Worm (Caenorhabditis elegans) whole organism, late embryonic: ENCODE data around the gene ceh-38.
"Not testable (repeated sequence)": the region's sequence is repeated elsewhere in the genome, so short reads cannot be mapped to it uniquely, and the experiment has no call there.

Experiments
- C08G9.2 ChIP-seq: sonication (generic microtip); optimal IDR thresholded peaks from 2 replicates; lab custom pipeline; 2016; ENCODE audit warnings: mild to moderate bottlenecking, missing genetic modification characterization, moderate library complexity, missing compliant biosample characterization
- F13H6.1 ChIP-seq: sonication (generic microtip); optimal IDR thresholded peaks from 2 replicates; lab custom pipeline; 2016; ENCODE audit warnings: missing genetic modification characterization, missing compliant biosample characterization
- K02D7.2 ChIP-seq: sonication (generic microtip); optimal IDR thresholded peaks from 2 replicates; lab custom pipeline; 2017; ENCODE audit warnings: mild to moderate bottlenecking, missing genetic modification characterization, missing compliant biosample characterization
- K09A11.1 ChIP-seq: sonication (generic microtip); optimal IDR thresholded peaks from 2 replicates; lab custom pipeline; 2017; ENCODE audit warnings: antibody characterized with exemption, mild to moderate bottlenecking, missing genetic modification characterization, missing compliant biosample characterization; ENCODE audit not compliant: insufficient read depth
- T23F11.4 ChIP-seq: fragments of 200-800 bp; sonication (Bioruptor generic); optimal IDR thresholded peaks from 2 replicates; lab custom pipeline; 2018; ENCODE audit warnings: mild to moderate bottlenecking, missing genetic modification characterization, missing compliant biosample characterization
- Y22D7AL.16 ChIP-seq: sonication (generic microtip); optimal IDR thresholded peaks from 2 replicates; lab custom pipeline; 2016; ENCODE audit warnings: missing genetic modification characterization, missing compliant biosample characterization
- ahr-1 ChIP-seq: sonication (generic microtip); optimal IDR thresholded peaks from 2 replicates; lab custom pipeline; 2016; ENCODE audit warnings: missing genetic modification characterization, missing compliant biosample characterization
- ama-1 ChIP-seq: fragments of 150-350 bp; optimal IDR thresholded peaks from 2 replicates; lab custom pipeline; 2014
- ceh-18 ChIP-seq: sonication (generic microtip); optimal IDR thresholded peaks from 2 replicates; lab custom pipeline; 2016; ENCODE audit warnings: missing genetic modification characterization, missing compliant biosample characterization
- ceh-19 ChIP-seq: fragments of 200-800 bp; sonication (Bioruptor generic); optimal IDR thresholded peaks from 2 replicates; lab custom pipeline; 2018; ENCODE audit warnings: mild to moderate bottlenecking, missing genetic modification characterization, missing compliant biosample characterization
- ceh-22 ChIP-seq: sonication (generic microtip); optimal IDR thresholded peaks from 2 replicates; lab custom pipeline; 2017; ENCODE audit warnings: missing biosample characterization, missing genetic modification characterization
- ceh-24 ChIP-seq: sonication (generic microtip); optimal IDR thresholded peaks from 2 replicates; lab custom pipeline; 2016; ENCODE audit warnings: mild to moderate bottlenecking, missing genetic modification characterization, missing compliant biosample characterization
- ceh-30 ChIP-seq: fragments of 150-350 bp; optimal IDR thresholded peaks from 2 replicates; lab custom pipeline; 2014; ENCODE audit warnings: missing biosample characterization, missing genetic modification characterization
- ceh-31 ChIP-seq: sonication (generic microtip); optimal IDR thresholded peaks from 2 replicates; lab custom pipeline; 2016; ENCODE audit warnings: missing genetic modification characterization, missing compliant biosample characterization
- ceh-48 ChIP-seq: sonication (generic microtip); optimal IDR thresholded peaks from 2 replicates; lab custom pipeline; 2016; ENCODE audit warnings: missing genetic modification characterization, inconsistent platforms, missing compliant biosample characterization
- dmd-4 ChIP-seq: sonication (generic microtip); optimal IDR thresholded peaks from 2 replicates; lab custom pipeline; 2016; ENCODE audit warnings: borderline replicate concordance, missing genetic modification characterization, missing compliant biosample characterization
- dve-1 ChIP-seq: sonication (generic microtip); optimal IDR thresholded peaks from 2 replicates; lab custom pipeline; 2017; ENCODE audit warnings: antibody characterized with exemption, mild to moderate bottlenecking, missing genetic modification characterization, missing compliant biosample characterization
- elt-2 ChIP-seq: sonication (generic microtip); optimal IDR thresholded peaks from 2 replicates; lab custom pipeline; 2016; ENCODE audit warnings: missing genetic modification reagents, missing genetic modification characterization, missing compliant biosample characterization
- ets-4 ChIP-seq: sonication (generic microtip); optimal IDR thresholded peaks from 2 replicates; lab custom pipeline; 2016; ENCODE audit warnings: missing genetic modification characterization, missing compliant biosample characterization
- fkh-6 ChIP-seq: sonication (generic microtip); optimal IDR thresholded peaks from 2 replicates; lab custom pipeline; 2016; ENCODE audit warnings: missing genetic modification characterization, missing compliant biosample characterization
- gmeb-2 ChIP-seq: sonication (generic microtip); optimal IDR thresholded peaks from 2 replicates; lab custom pipeline; 2016; ENCODE audit warnings: missing genetic modification characterization, inconsistent platforms, missing compliant biosample characterization
- hlh-15 ChIP-seq: sonication (generic microtip); optimal IDR thresholded peaks from 2 replicates; lab custom pipeline; 2016; ENCODE audit warnings: missing genetic modification characterization, missing compliant biosample characterization
- hlh-8 ChIP-seq: sonication (generic microtip); optimal IDR thresholded peaks from 2 replicates; lab custom pipeline; 2016; ENCODE audit warnings: missing genotype, missing genetic modification characterization, missing compliant biosample characterization
- mec-3 ChIP-seq: sonication (generic microtip); optimal IDR thresholded peaks from 2 replicates; lab custom pipeline; 2016; ENCODE audit warnings: borderline replicate concordance, missing genetic modification characterization, missing compliant biosample characterization
- nfya-1 ChIP-seq: sonication (generic microtip); optimal IDR thresholded peaks from 2 replicates; lab custom pipeline; 2017; ENCODE audit warnings: missing genetic modification characterization, mild to moderate bottlenecking, missing compliant biosample characterization, antibody characterized with exemption, moderate library complexity
- nhr-11 ChIP-seq: fragments of 150-350 bp; optimal IDR thresholded peaks from 2 replicates; lab custom pipeline; 2014; ENCODE audit warnings: missing biosample characterization, missing genetic modification characterization
- pros-1 ChIP-seq: fragments of 150-350 bp; optimal IDR thresholded peaks from 2 replicates; lab custom pipeline; 2014; ENCODE audit warnings: missing biosample characterization, missing genetic modification reagents, missing genetic modification characterization
- ref-2 ChIP-seq: sonication (generic microtip); optimal IDR thresholded peaks from 2 replicates; lab custom pipeline; 2016; ENCODE audit warnings: missing genetic modification characterization, missing compliant biosample characterization
- rnt-1 ChIP-seq: sonication (generic microtip); optimal IDR thresholded peaks from 2 replicates; lab custom pipeline; 2016; ENCODE audit warnings: missing genetic modification characterization, missing compliant biosample characterization
- sdc-2 ChIP-seq: sonication (generic microtip); optimal IDR thresholded peaks from 2 replicates; lab custom pipeline; 2016; ENCODE audit warnings: missing genotype, missing genetic modification characterization, missing compliant biosample characterization
- sox-2 ChIP-seq: fragments of 200-800 bp; sonication (Bioruptor generic); IDR thresholded peaks from 2 replicates; pipeline ENCODE4 v1.3.6; 2022; ENCODE audit warnings: missing genetic modification reagents, missing genetic modification characterization, missing compliant biosample characterization
- sox-4 ChIP-seq: sonication (generic microtip); optimal IDR thresholded peaks from 2 replicates; lab custom pipeline; 2017; ENCODE audit warnings: mild to moderate bottlenecking, missing genetic modification characterization, inconsistent platforms, missing compliant biosample characterization
- tbx-2 ChIP-seq: sonication (generic microtip); optimal IDR thresholded peaks from 2 replicates; lab custom pipeline; 2016; ENCODE audit warnings: missing genetic modification characterization, missing compliant biosample characterization
- tbx-7 ChIP-seq: sonication (generic microtip); optimal IDR thresholded peaks from 2 replicates; lab custom pipeline; 2016; ENCODE audit warnings: missing genotype, missing genetic modification characterization, missing compliant biosample characterization
- unc-3 ChIP-seq, 2 experiments: fragments of 200-800 bp in 1 of 2; sonication (Bioruptor generic) in 1 of 2; sonication (generic microtip) in 1 of 2; conservative IDR thresholded peaks in 1 of 2; optimal IDR thresholded peaks in 1 of 2; 2 replicates each; pipeline versions ENCODE4 v1.3.6 to Lab custom; 2016 to 2022; ENCODE audit warnings: missing compliant biosample characterization in 2 of 2, missing genetic modification characterization in 2 of 2, missing genetic modification reagents in 1 of 2
- unc-42 ChIP-seq: sonication (generic microtip); optimal IDR thresholded peaks from 2 replicates; lab custom pipeline; 2016; ENCODE audit warnings: missing genotype, missing genetic modification characterization, missing compliant biosample characterization
- ztf-16 ChIP-seq: sonication (generic microtip); optimal IDR thresholded peaks from 2 replicates; lab custom pipeline; 2017; ENCODE audit warnings: missing genetic modification characterization, missing compliant biosample characterization

Gene ceh-38

DNA sequence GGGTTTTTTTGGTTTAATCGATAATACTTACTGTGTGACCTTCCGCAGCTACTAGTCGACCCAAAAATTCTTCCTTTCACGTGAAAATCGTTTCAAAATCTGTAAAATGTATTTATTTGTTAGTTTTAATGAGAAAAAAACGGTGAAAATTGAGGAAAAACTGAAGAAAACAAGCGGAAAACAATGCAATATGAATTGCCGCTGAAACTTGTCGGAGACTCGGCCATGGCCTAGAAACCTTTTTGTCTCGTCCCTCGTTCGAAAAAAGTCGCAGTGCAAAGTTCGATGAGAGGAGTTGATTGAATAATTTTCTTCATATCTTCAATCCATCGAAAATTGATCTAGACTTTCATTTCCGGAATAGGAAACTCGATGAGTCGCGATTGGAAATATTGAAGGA lies 26.4 kb downstream of the ceh-38 start, which contains the start of gene C15F1.8:
TSS of gene C15F1.8 (minus strand) at position 101 of the 400 bp plus-strand sequence.
- not testable (repeated sequence) for TF ChIP-seq elt-2, nhr-11, ahr-1 (tag; lab: Kevin White, UChicago)

DNA sequence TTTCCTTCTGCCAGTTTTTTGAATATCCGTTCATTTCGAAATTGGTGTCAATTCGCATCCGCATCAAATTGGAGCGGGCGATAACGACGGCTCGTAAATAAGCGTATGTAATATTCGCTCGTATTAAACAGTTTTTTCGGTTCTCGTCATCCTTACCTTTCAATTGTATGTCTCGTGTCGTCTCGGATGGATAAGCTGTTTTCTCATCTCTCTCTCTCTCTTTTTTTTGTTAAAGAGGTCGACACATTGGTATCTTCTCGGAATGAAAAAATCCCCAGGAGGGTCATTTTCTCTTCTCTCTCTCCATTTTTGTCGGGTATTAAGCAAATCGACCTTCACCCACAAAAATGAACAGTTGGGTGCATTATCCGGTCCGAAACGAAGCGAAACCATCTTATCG lies 27.6 kb downstream of the ceh-38 start:
- TF ChIP-seq sox-2 (GFP tag; lab: Robert Waterston, UW) (no peak), C08G9.2 (tag; lab: Kevin White, UChicago) (no peak), ceh-31 (tag; lab: Kevin White, UChicago) (no peak), gmeb-2 (tag; lab: Kevin White, UChicago) (no peak), unc-42 (no peak), K09A11.1 (tag; lab: Kevin White, UChicago) (no peak), ceh-30 (tag; lab: Kevin White, UChicago) (no peak), unc-3 (GFP tag; conservative IDR thresholded peaks at IDR 0.05; lab: Robert Waterston, UW) (no peak), unc-3 (tag; optimal IDR thresholded peaks at IDR 0.05; lab: Kevin White, UChicago) (no peak), mec-3 (tag; lab: Kevin White, UChicago) (no peak), hlh-8 (no peak), K02D7.2 (no peak), nfya-1 (tag; lab: Kevin White, UChicago) (no peak), tbx-2 (tag; lab: Kevin White, UChicago) (no peak), ceh-48 (tag; lab: Kevin White, UChicago) (no peak), nhr-11 (tag; lab: Kevin White, UChicago) (no peak), dve-1 (no peak)

DNA sequence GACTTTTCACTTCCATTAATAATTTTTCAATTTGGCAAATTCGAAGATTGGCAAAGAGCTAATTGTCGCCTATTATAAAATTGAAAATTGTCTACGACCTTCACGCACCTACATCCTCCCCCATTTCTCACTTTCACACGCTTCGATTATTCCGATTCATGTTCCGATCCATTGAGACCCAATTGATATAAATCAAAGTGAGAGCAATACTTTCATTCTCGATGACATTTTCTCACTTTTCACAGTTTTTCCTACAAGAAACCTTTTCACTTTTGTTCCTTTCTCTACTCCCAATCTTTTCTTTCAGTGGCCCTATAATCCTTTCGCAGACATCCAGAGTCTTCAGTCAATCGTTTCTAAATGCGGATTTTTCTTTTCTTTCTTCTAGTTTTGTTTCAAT lies 28.3 kb downstream of the ceh-38 start, which contains the start of gene C15F1.2:
TSS of gene C15F1.2 (plus strand) at position 308 of the 400 bp plus-strand sequence.
- TF ChIP-seq rnt-1 (tag; lab: Kevin White, UChicago): no peak
- TF ChIP-seq ztf-16 (tag; lab: Kevin White, UChicago): no peak
- no peak for TF ChIP-seq ets-4 (tag; lab: Kevin White, UChicago)
- no peak for TF ChIP-seq dmd-4
- no peak for TF ChIP-seq sdc-2 (tag; lab: Kevin White, UChicago)
- no peak for TF ChIP-seq ceh-24 (tag; lab: Kevin White, UChicago)
- TF ChIP-seq tbx-7 (tag; lab: Kevin White, UChicago): no peak
- no peak for TF ChIP-seq elt-2 (tag; lab: Kevin White, UChicago)
- no peak for TF ChIP-seq ref-2 (tag; lab: Kevin White, UChicago)
- TF ChIP-seq fkh-6 (tag; lab: Kevin White, UChicago): no peak
- no peak for TF ChIP-seq T23F11.4 (GFP tag; lab: Kevin White, UChicago)
- no peak for TF ChIP-seq ama-1 (lab: Kevin White, UChicago)
- TF ChIP-seq hlh-15 (tag; lab: Kevin White, UChicago): no peak
- TF ChIP-seq sox-4 (tag; lab: Kevin White, UChicago): no peak
- TF ChIP-seq F13H6.1 (tag; lab: Kevin White, UChicago): no peak
- no peak for TF ChIP-seq ceh-22
- TF ChIP-seq ceh-18: no peak
- TF ChIP-seq pros-1 (tag; lab: Kevin White, UChicago): no peak
- TF ChIP-seq Y22D7AL.16 (tag; lab: Kevin White, UChicago): no peak

- TF ChIP-seq ceh-19 (GFP tag; lab: Kevin White, UChicago): no peak
Observed at ce11 chrII:6989830-6990287, 38.5 kb downstream of the ceh-38 start, which contains the start of gene C15F1.1. Gene C15F1.1, plus strand, starts transcription at chrII:6989880.
